Worm (Caenorhabditis elegans) whole organism, L4 larva: ENCODE results near the gene T26H8.5.
"Not testable (repeated sequence)": the region's sequence is repeated elsewhere in the genome, so short reads cannot be mapped to it uniquely, and the experiment has no call there.

Experiments
- egl-27 ChIP-seq: sonication (generic microtip); optimal IDR thresholded peaks from 3 replicates; lab custom pipeline; 2017; ENCODE audit warnings: missing biosample characterization, missing genetic modification reagents, missing genetic modification characterization
- lin-29 ChIP-seq: fragments of 200-800 bp; sonication (Bioruptor generic); IDR thresholded peaks from 2 replicates; pipeline ENCODE4 v1.3.6; 2022; ENCODE audit warnings: missing genetic modification reagents, missing genetic modification characterization, missing compliant biosample characterization
- mxl-3 ChIP-seq: fragments of 200-800 bp; sonication (Bioruptor generic); optimal IDR thresholded peaks from 2 replicates; lab custom pipeline; 2018; ENCODE audit warnings: mild to moderate bottlenecking, missing genetic modification characterization, missing compliant biosample characterization

T26H8.5 gene

DNA sequence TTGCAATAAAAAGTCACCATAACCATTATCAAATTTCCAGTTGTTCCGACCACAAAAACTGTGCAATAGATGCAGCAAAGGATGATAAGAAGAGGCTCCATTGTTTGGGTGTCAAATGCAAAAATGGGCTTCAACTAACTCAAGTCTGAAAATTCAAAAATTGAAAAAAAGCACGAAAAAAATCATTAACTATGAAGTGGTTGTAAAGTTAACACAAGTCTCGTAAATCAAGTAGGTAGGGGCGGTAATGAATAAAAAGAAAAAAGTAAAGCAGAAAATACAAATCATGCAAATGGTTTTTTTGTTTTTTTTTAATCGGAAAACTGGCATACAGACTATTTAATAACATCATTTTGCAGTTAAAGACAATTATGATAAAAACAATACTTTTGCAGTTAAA lies 48.7 kb downstream of the T26H8.5 start, which contains the start of gene srsx-39:
TSS of gene srsx-39 (minus strand) at position 101 of the 400 bp plus-strand sequence.
- not testable (repeated sequence) for TF ChIP-seq mxl-3; egl-27; lin-29 (GFP tag; lab: Robert Waterston, UW)
